Worm (Caenorhabditis elegans) whole organism, L4 larva: Measurements from ENCODE around the gene atp-2.

ENCODE experiments used
- F44E2.7 ChIP-seq: fragments of 200-800 bp; sonication (Bioruptor generic); IDR thresholded peaks from 2 replicates; pipeline ENCODE4 v2.1.2; 2022; ENCODE audit warnings: missing genetic modification characterization, missing compliant biosample characterization
- ces-1 ChIP-seq: fragments of 150-350 bp; sonication (generic microtip); optimal IDR thresholded peaks from 4 replicates; lab custom pipeline; 2014; ENCODE audit warnings: missing biosample characterization, missing genetic modification reagents, missing genetic modification characterization
- daf-12 ChIP-seq: fragments of 150-350 bp; optimal IDR thresholded peaks from 2 replicates; lab custom pipeline; 2014; ENCODE audit warnings: missing biosample characterization, missing genetic modification reagents, missing genetic modification characterization
- duxl-1 ChIP-seq: sonication (generic microtip); optimal IDR thresholded peaks from 2 replicates; lab custom pipeline; 2016; ENCODE audit warnings: mild to moderate bottlenecking, missing genetic modification characterization, moderate library complexity, missing compliant biosample characterization; ENCODE audit not compliant: poor library complexity
- hlh-11 ChIP-seq: fragments of 200-800 bp; sonication (Bioruptor generic); optimal IDR thresholded peaks from 2 replicates; lab custom pipeline; 2018; ENCODE audit warnings: mild to moderate bottlenecking, missing genetic modification characterization, missing compliant biosample characterization
- jun-1 ChIP-seq: fragments of 150-350 bp; optimal IDR thresholded peaks from 2 replicates; lab custom pipeline; 2014; ENCODE audit warnings: missing biosample characterization, missing genetic modification reagents, missing genetic modification characterization
- lin-13 ChIP-seq: fragments of 150-350 bp; optimal IDR thresholded peaks from 2 replicates; lab custom pipeline; 2014; ENCODE audit warnings: missing biosample characterization, missing genetic modification reagents, missing genetic modification characterization
- nhr-76 ChIP-seq: fragments of 150-350 bp; optimal IDR thresholded peaks from 2 replicates; lab custom pipeline; 2014; ENCODE audit warnings: missing biosample characterization, missing genetic modification characterization
- skn-1 ChIP-seq: fragments of 150-350 bp; optimal IDR thresholded peaks from 2 replicates; lab custom pipeline; 2014; ENCODE audit warnings: missing biosample characterization, missing genetic modification characterization
- unc-39 ChIP-seq: sonication (generic microtip); optimal IDR thresholded peaks from 2 replicates; lab custom pipeline; 2017; ENCODE audit warnings: missing biosample characterization, missing genetic modification characterization
- zfp-2 ChIP-seq: sonication (generic microtip); optimal IDR thresholded peaks from 2 replicates; lab custom pipeline; 2016; ENCODE audit warnings: mild to moderate bottlenecking, missing genetic modification characterization, missing compliant biosample characterization
- ztf-11 ChIP-seq: fragments of 150-350 bp; optimal IDR thresholded peaks from 2 replicates; lab custom pipeline; 2014; ENCODE audit warnings: missing biosample characterization, missing genetic modification characterization

ce11 chrIII:5263299-5263993 lies 35.2 kb downstream of the atp-2 start, which contains the start of the genes C34E10.9 and hap-1:
- TF ChIP-seq F44E2.7 (GFP tag; lab: Robert Waterston, UW) (no peak), jun-1 (no peak), skn-1 (no peak), nhr-76 (tag; lab: Kevin White, UChicago) (no peak), lin-13 (GFP tag; lab: Kevin White, UChicago) (no peak), ces-1 (GFP tag; lab: Kevin White, UChicago) (no peak), ztf-11 (tag; lab: Kevin White, UChicago) (no peak), daf-12 (tag; lab: Kevin White, UChicago) (no peak), hlh-11 (tag; lab: Kevin White, UChicago) (no peak), duxl-1 (tag; lab: Kevin White, UChicago) (no peak), zfp-2 (no peak), unc-39 (tag; lab: Kevin White, UChicago) (no peak)
